Fruit fly (Drosophila melanogaster): ENCODE measurements around the gene CG32985.

- TF ChIP-seq Sox15 (GFP tag; optimal IDR thresholded peaks at IDR 0.05) (peak; percentile 48), salr (GFP tag; optimal IDR thresholded peaks at IDR 0.05) (peak in 1 of 2 experiments; percentile 40), fd85E (GFP tag; optimal IDR thresholded peaks at IDR 0.05) (no peak), cyc (GFP tag; optimal IDR thresholded peaks at IDR 0.05) (peak; percentile 50), CG10631 (GFP tag; optimal IDR thresholded peaks at IDR 0.05) (peak; percentile 30), lz (GFP tag; optimal IDR thresholded peaks at IDR 0.05) (peak; percentile 72), acj6 (GFP tag; optimal IDR thresholded peaks at IDR 0.05) (peak; percentile 63), Ets96B (tag; optimal IDR thresholded peaks at IDR 0.05) (no peak), Lpt (GFP tag; optimal IDR thresholded peaks at IDR 0.05) (no peak), CG8632 (GFP tag; optimal IDR thresholded peaks at IDR 0.05) (peak; percentile 61), CG6854 (GFP tag; optimal IDR thresholded peaks at IDR 0.05) (no peak)
Measured at dm6 chr2L:8937003-8937402, 25.3 kb upstream of the CG32985 start, which contains the start of gene Tsp29Fb.
